Worm (Caenorhabditis elegans) whole organism, L4 larva: ENCODE measurements around the gene kcnl-4.

ENCODE experiments used
- T20F7.1 ChIP-seq: fragments of 200-800 bp; sonication (Bioruptor generic); optimal IDR thresholded peaks from 2 replicates; lab custom pipeline; 2018; ENCODE audit warnings: mild to moderate bottlenecking, missing genetic modification characterization, missing compliant biosample characterization
- Y48G9A.11 ChIP-seq: fragments of 200-800 bp; sonication (Bioruptor generic); IDR thresholded peaks from 2 replicates; pipeline ENCODE4 v1.3.6; 2022; ENCODE audit warnings: missing genetic modification reagents, missing genetic modification characterization, missing compliant biosample characterization
- Y75B8A.6 ChIP-seq: fragments of 200-800 bp; sonication (Bioruptor generic); IDR thresholded peaks from 2 replicates; pipeline ENCODE4 v1.3.6; 2022; ENCODE audit warnings: missing genetic modification reagents, missing genetic modification characterization, missing compliant biosample characterization
- ZK337.2 ChIP-seq: fragments of 200-800 bp; sonication (Bioruptor generic); IDR thresholded peaks from 2 replicates; pipeline ENCODE4 v1.3.6; 2022; ENCODE audit warnings: missing genetic modification reagents, missing genetic modification characterization, missing compliant biosample characterization
- aha-1 ChIP-seq: fragments of 150-350 bp; peaks from one replicate; lab custom pipeline; 2014; ENCODE audit warnings: missing biosample characterization, missing genetic modification characterization
- ceh-32 ChIP-seq: sonication (generic microtip); optimal IDR thresholded peaks from 2 replicates; lab custom pipeline; 2016; ENCODE audit warnings: mild to moderate bottlenecking, missing genetic modification characterization, missing compliant biosample characterization; ENCODE audit not compliant: poor library complexity
- daf-16 ChIP-seq, 3 experiments: sonication (generic microtip); optimal IDR thresholded peaks; 2 replicates each; lab custom pipeline; 2016 to 2017; ENCODE audit warnings: missing genetic modification characterization in 3 of 3, missing genetic modification reagents in 3 of 3, mild to moderate bottlenecking in 2 of 3, missing compliant biosample characterization in 2 of 3, missing biosample characterization in 1 of 3, moderate library complexity in 1 of 3
- dmd-6 ChIP-seq: fragments of 200-800 bp; sonication (Bioruptor generic); IDR thresholded peaks from 2 replicates; pipeline ENCODE4 v1.3.6; 2022; ENCODE audit warnings: missing genetic modification reagents, missing genetic modification characterization, missing compliant biosample characterization
- dmd-8 ChIP-seq: fragments of 200-800 bp; sonication (Bioruptor generic); IDR thresholded peaks from 2 replicates; pipeline ENCODE4 v1.3.6; 2022; ENCODE audit warnings: missing genetic modification characterization, missing compliant biosample characterization
- dmd-9 ChIP-seq: fragments of 200-800 bp; sonication (Bioruptor generic); IDR thresholded peaks from 2 replicates; pipeline ENCODE4 v1.3.6; 2022; ENCODE audit warnings: missing genetic modification reagents, missing genetic modification characterization, missing compliant biosample characterization
- dve-1 ChIP-seq: sonication (generic microtip); optimal IDR thresholded peaks from 2 replicates; lab custom pipeline; 2017; ENCODE audit warnings: antibody characterized with exemption, mild to moderate bottlenecking, missing genetic modification characterization, missing compliant biosample characterization; ENCODE audit not compliant: insufficient read depth
- egl-43 ChIP-seq: fragments of 200-800 bp; sonication (Bioruptor generic); IDR thresholded peaks from 2 replicates; pipeline ENCODE4 v1.3.6; 2022; ENCODE audit warnings: missing genetic modification reagents, missing genetic modification characterization, missing compliant biosample characterization
- hif-1 ChIP-seq, 2 experiments: sonication (generic microtip); optimal IDR thresholded peaks; 2 replicates each; lab custom pipeline; 2016 to 2017; ENCODE audit warnings: missing compliant biosample characterization in 2 of 2, missing genetic modification characterization in 2 of 2, missing genetic modification reagents in 2 of 2, missing genotype in 2 of 2, mild to moderate bottlenecking in 1 of 2
- hlh-11 ChIP-seq: fragments of 200-800 bp; sonication (Bioruptor generic); optimal IDR thresholded peaks from 2 replicates; lab custom pipeline; 2018; ENCODE audit warnings: mild to moderate bottlenecking, missing genetic modification characterization, missing compliant biosample characterization
- hmg-1.1 ChIP-seq: fragments of 200-800 bp; sonication (Bioruptor generic); IDR thresholded peaks from 2 replicates; pipeline ENCODE4 v1.3.6; 2022; ENCODE audit warnings: missing genetic modification reagents, missing genetic modification characterization, missing compliant biosample characterization
- jun-1 ChIP-seq: fragments of 150-350 bp; optimal IDR thresholded peaks from 2 replicates; lab custom pipeline; 2014; ENCODE audit warnings: missing biosample characterization, missing genetic modification reagents, missing genetic modification characterization
- lim-7 ChIP-seq: fragments of 200-800 bp; sonication (Bioruptor generic); IDR thresholded peaks from 2 replicates; pipeline ENCODE4 v1.3.6; 2022; ENCODE audit warnings: missing genetic modification characterization, missing compliant biosample characterization
- lin-1 ChIP-seq: fragments of 200-800 bp; sonication (Bioruptor generic); IDR thresholded peaks from 2 replicates; pipeline ENCODE4 v1.3.6; 2022; ENCODE audit warnings: missing genetic modification reagents, missing genetic modification characterization, missing compliant biosample characterization
- lin-13 ChIP-seq: fragments of 150-350 bp; optimal IDR thresholded peaks from 2 replicates; lab custom pipeline; 2014; ENCODE audit warnings: missing biosample characterization, missing genetic modification reagents, missing genetic modification characterization
- lin-38 ChIP-seq: fragments of 200-800 bp; sonication (Bioruptor generic); IDR thresholded peaks from 2 replicates; pipeline ENCODE4 v1.3.6; 2022; ENCODE audit warnings: missing genetic modification reagents, missing genetic modification characterization, missing compliant biosample characterization
- lin-39 ChIP-seq: fragments of 150-350 bp; optimal IDR thresholded peaks from 2 replicates; lab custom pipeline; 2014; ENCODE audit warnings: missing biosample characterization, missing genetic modification reagents, missing genetic modification characterization
- lir-3 ChIP-seq: sonication (generic microtip); optimal IDR thresholded peaks from 2 replicates; lab custom pipeline; 2016; ENCODE audit warnings: mild to moderate bottlenecking, missing genetic modification characterization, missing compliant biosample characterization
- madf-9 ChIP-seq: fragments of 200-800 bp; sonication (Bioruptor generic); conservative IDR thresholded peaks from 2 replicates; pipeline ENCODE4 v1.3.6; 2022; ENCODE audit warnings: missing genetic modification reagents, missing genetic modification characterization, missing compliant biosample characterization
- mdl-1 ChIP-seq, 2 experiments: fragments of 150-350 bp in 1 of 2; sonication (generic microtip) in 1 of 2; optimal IDR thresholded peaks; 2 replicates each; lab custom pipeline; 2014 to 2017; ENCODE audit warnings: missing biosample characterization in 2 of 2, missing genetic modification characterization in 2 of 2
- mep-1 ChIP-seq: fragments of 150-350 bp; sonication (generic microtip); optimal IDR thresholded peaks from 3 replicates; lab custom pipeline; 2014; ENCODE audit warnings: missing biosample characterization, missing genetic modification characterization
- mes-2 ChIP-seq: sonication (generic microtip); optimal IDR thresholded peaks from 2 replicates; lab custom pipeline; 2016; ENCODE audit warnings: missing genotype, mild to moderate bottlenecking, missing genetic modification characterization, missing compliant biosample characterization; ENCODE audit not compliant: poor library complexity, severe bottlenecking
- mxl-3 ChIP-seq: fragments of 200-800 bp; sonication (Bioruptor generic); optimal IDR thresholded peaks from 2 replicates; lab custom pipeline; 2018; ENCODE audit warnings: mild to moderate bottlenecking, missing genetic modification characterization, missing compliant biosample characterization
- nhr-25 ChIP-seq: sonication (generic microtip); optimal IDR thresholded peaks from 2 replicates; lab custom pipeline; 2017; ENCODE audit warnings: missing genetic modification characterization, mild to moderate bottlenecking, missing compliant biosample characterization, antibody characterized with exemption, moderate library complexity, borderline replicate concordance; ENCODE audit not compliant: insufficient read depth
- nhr-28 ChIP-seq: fragments of 150-350 bp; optimal IDR thresholded peaks from 2 replicates; lab custom pipeline; 2014; ENCODE audit warnings: missing biosample characterization, missing genetic modification characterization
- nhr-6 ChIP-seq: fragments of 150-350 bp; optimal IDR thresholded peaks from 2 replicates; lab custom pipeline; 2014; ENCODE audit warnings: missing biosample characterization, missing genetic modification characterization
- nhr-76 ChIP-seq: fragments of 150-350 bp; optimal IDR thresholded peaks from 2 replicates; lab custom pipeline; 2014; ENCODE audit warnings: missing biosample characterization, missing genetic modification characterization
- nhr-77 ChIP-seq: fragments of 150-350 bp; optimal IDR thresholded peaks from 2 replicates; lab custom pipeline; 2014; ENCODE audit warnings: missing biosample characterization, missing genetic modification characterization
- sdz-12 ChIP-seq: fragments of 200-800 bp; sonication (Bioruptor generic); optimal IDR thresholded peaks from 2 replicates; lab custom pipeline; 2018; ENCODE audit warnings: mild to moderate bottlenecking, missing genetic modification characterization, missing compliant biosample characterization
- set-16 ChIP-seq: fragments of 200-800 bp; sonication (Bioruptor generic); IDR thresholded peaks from 2 replicates; pipeline ENCODE4 v1.3.6; 2022; ENCODE audit warnings: missing genetic modification reagents, missing genetic modification characterization, missing compliant biosample characterization
- skn-1 ChIP-seq: fragments of 150-350 bp; optimal IDR thresholded peaks from 2 replicates; lab custom pipeline; 2014; ENCODE audit warnings: missing biosample characterization, missing genetic modification characterization
- snpc-4 ChIP-seq: fragments of 150-350 bp; optimal IDR thresholded peaks from 2 replicates; lab custom pipeline; 2014; ENCODE audit warnings: missing biosample characterization, missing genetic modification characterization
- tag-97 ChIP-seq: fragments of 200-800 bp; sonication (Bioruptor generic); IDR thresholded peaks from 2 replicates; pipeline ENCODE4 v1.3.6; 2022; ENCODE audit warnings: missing genetic modification characterization, missing compliant biosample characterization
- tra-1 ChIP-seq: fragments of 200-800 bp; sonication (Bioruptor generic); IDR thresholded peaks from 2 replicates; pipeline ENCODE4 v1.3.6; 2022; ENCODE audit warnings: missing genetic modification reagents, missing genetic modification characterization, missing compliant biosample characterization
- unc-130 ChIP-seq: sonication (generic microtip); optimal IDR thresholded peaks from 2 replicates; lab custom pipeline; 2016; ENCODE audit warnings: missing genetic modification reagents, missing genetic modification characterization, missing compliant biosample characterization
- zag-1 ChIP-seq: fragments of 150-350 bp; optimal IDR thresholded peaks from 2 replicates; lab custom pipeline; 2014; ENCODE audit warnings: missing biosample characterization, missing genetic modification characterization
- zfp-3 ChIP-seq: fragments of 200-800 bp; sonication (Bioruptor generic); conservative IDR thresholded peaks from 2 replicates; pipeline ENCODE4 v1.3.6; 2022; ENCODE audit warnings: missing genetic modification reagents, missing genetic modification characterization, missing compliant biosample characterization
- ztf-7 ChIP-seq: fragments of 150-350 bp; optimal IDR thresholded peaks from 2 replicates; lab custom pipeline; 2014; ENCODE audit warnings: missing biosample characterization, missing genetic modification characterization

kcnl-4 gene

DNA sequence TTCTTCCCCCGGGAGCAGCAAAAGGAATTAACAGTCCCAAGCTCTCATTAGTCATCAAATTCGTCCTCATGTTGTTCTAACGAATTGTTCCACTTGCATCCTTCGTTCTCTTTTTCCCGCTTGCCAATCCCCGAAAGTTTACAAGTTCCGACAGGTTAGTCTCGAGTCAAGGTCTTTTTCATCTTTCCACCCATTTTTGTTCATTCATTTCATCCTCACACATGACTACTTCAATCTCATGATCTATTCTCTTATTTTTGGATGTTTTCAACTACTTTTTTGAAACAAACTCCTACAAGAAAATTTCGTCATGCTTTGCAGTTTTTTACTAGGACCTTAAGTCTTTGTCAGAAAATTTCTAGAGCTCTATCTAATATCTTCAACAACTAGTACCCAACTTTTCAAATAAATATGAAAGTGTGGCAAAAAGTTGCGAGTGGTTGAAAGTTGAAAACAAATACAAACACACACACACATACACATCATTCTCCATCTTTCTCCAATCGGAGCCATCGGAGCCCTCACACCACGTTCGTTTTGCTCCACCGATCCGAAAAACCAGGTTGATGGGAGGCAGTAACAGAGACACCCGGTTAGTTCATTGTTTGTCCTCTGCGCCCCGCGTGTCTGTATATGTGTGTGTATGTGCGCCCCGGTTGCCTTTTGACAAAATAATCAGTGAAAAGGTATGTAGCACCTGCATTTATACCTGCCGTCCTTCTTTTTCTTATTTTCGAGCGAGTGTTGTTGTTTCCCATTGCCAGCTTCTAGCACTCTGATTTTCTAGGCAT is 31.6 kb upstream of the kcnl-4 start (continued):
- no peak for TF ChIP-seq dve-1
- no peak for TF ChIP-seq ZK337.2 (GFP tag; lab: Robert Waterston, UW)
- TF ChIP-seq Y75B8A.6 = no peak
- no peak for TF ChIP-seq lin-39 (tag; lab: Kevin White, UChicago)
- TF ChIP-seq jun-1 (tag; lab: Kevin White, UChicago) = no peak
- no peak for TF ChIP-seq Y48G9A.11 (GFP tag; lab: Robert Waterston, UW)
- TF ChIP-seq egl-43 (GFP tag; lab: Robert Waterston, UW) = peak; percentile 30; the same call in 1 of the 2 replicates
- TF ChIP-seq T20F7.1 (GFP tag; lab: Kevin White, UChicago) = no peak
- TF ChIP-seq tag-97 = no peak
- TF ChIP-seq set-16 = no peak
- TF ChIP-seq lin-38 (GFP tag; lab: Robert Waterston, UW) = no peak
- TF ChIP-seq daf-16 (GFP tag; optimal IDR thresholded peaks at IDR 0.05; lab: Kevin White, UChicago) = no peak
- TF ChIP-seq daf-16 (tag; optimal IDR thresholded peaks at IDR 0.05; lab: Kevin White, UChicago) = peak; percentile 32
- no peak for TF ChIP-seq mxl-3 (GFP tag; lab: Kevin White, UChicago)
- TF ChIP-seq nhr-76 (tag; lab: Kevin White, UChicago) = no peak
- TF ChIP-seq, all 104 proteins: peak for 6

DNA sequence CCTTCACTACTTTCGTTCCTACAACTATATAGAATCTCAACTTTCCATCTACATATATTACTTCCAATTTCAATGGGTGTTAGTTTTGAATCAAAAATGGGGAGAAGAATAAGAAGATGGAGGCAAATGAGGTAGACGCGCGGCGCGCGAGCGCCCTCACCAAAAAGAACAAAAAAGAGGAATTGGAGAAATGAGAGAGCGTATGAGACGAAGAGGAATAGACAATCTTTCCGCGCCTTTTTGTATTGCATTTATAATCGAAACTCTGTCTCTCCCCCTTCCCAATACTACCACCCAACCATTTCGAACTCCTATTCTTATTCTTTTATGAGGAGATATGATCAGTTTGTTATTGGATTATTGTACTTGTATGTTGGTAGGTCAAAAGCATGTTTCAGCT is 30.4 kb upstream of the kcnl-4 start:
- TF ChIP-seq nhr-28 (tag; lab: Kevin White, UChicago) = peak; percentile 20
- TF ChIP-seq hif-1 (tag; optimal IDR thresholded peaks at IDR 0.05; lab: Kevin White, UChicago) = no peak
- peak; percentile 24 for TF ChIP-seq mep-1 (tag; lab: Kevin White, UChicago)
- TF ChIP-seq nhr-6 (tag; lab: Kevin White, UChicago) = peak; percentile 33
- peak; percentile 23 for TF ChIP-seq mes-2 (tag; lab: Kevin White, UChicago)
- no peak for TF ChIP-seq aha-1
- TF ChIP-seq zfp-3 (GFP tag; lab: Robert Waterston, UW) = no peak

DNA sequence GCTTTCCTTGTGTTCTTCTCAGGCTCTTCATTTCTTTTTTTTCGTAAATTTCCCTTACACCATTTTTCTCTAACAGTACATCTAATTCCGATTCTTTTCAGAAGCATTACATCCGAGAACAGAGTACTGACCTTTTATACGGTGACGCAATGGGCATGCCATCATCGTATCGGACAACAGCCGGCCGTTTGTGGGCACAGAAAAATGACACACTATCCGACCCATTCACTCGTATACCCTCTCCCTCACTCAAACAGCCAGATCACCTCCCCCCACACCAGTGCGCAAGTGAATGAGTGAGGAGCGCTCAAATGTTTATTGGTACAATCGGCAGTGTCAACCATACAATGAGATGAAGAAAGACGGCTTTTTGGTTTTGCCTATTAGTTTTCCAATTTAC is 29.8 kb upstream of the kcnl-4 start, which contains the start of gene R02D5.24:
Gene R02D5.24, plus strand, starts transcription at position 205 of the 400 bp plus-strand sequence.
- TF ChIP-seq aha-1 = peak; percentile 64
- TF ChIP-seq hmg-1.1 (GFP tag; lab: Robert Waterston, UW) = no peak
- TF ChIP-seq nhr-6 (tag; lab: Kevin White, UChicago) = peak; percentile 63

DNA sequence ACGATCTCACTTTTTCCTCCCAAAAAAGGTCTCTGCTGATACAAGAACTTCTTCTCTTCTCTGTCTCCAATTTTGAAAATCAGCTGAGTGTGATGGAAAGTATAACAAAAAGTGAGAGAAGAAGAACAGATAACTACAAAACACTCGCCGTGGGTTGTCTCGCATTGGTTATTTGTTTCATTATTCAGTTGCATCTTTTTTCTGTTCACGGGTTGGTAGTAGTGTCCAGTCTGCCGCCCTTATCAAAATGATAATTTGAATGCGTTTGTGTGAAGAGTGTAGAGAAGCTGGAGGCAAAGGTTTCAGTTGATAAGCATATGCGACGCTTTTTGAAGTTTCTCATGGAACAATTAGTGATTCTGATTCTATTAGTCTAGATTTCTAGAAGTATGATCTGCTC is 27.8 kb upstream of the kcnl-4 start:
- no peak for TF ChIP-seq hif-1 (tag; optimal IDR thresholded peaks at IDR 0.05; lab: Kevin White, UChicago)
- TF ChIP-seq set-16 = no peak
- TF ChIP-seq T20F7.1 (GFP tag; lab: Kevin White, UChicago) = no peak
- TF ChIP-seq daf-16 (GFP tag; optimal IDR thresholded peaks at IDR 0.05; lab: Kevin White, UChicago) = no peak
- peak; percentile 78 for TF ChIP-seq daf-16 (tag; optimal IDR thresholded peaks at IDR 0.05; lab: Kevin White, UChicago)
- TF ChIP-seq ceh-32 (tag; lab: Kevin White, UChicago) = no peak
- no peak for TF ChIP-seq skn-1 (tag; lab: Kevin White, UChicago)
- TF ChIP-seq nhr-25 (tag; lab: Kevin White, UChicago) = no peak
- no peak for TF ChIP-seq snpc-4 (tag; lab: Kevin White, UChicago)
- peak; percentile 75 for TF ChIP-seq hlh-11 (tag; lab: Kevin White, UChicago)
- no peak for TF ChIP-seq ztf-7 (tag; lab: Kevin White, UChicago)
- no peak for TF ChIP-seq lin-1 (GFP tag; lab: Robert Waterston, UW)
- no peak for TF ChIP-seq unc-130
- no peak for TF ChIP-seq madf-9 (GFP tag; lab: Robert Waterston, UW)
- no peak for TF ChIP-seq dmd-8 (GFP tag; lab: Robert Waterston, UW)
- no peak for TF ChIP-seq lir-3 (tag; lab: Kevin White, UChicago)
- TF ChIP-seq aha-1 = peak; percentile 94
- peak; percentile 50; the same call in 1 of the 2 replicates for TF ChIP-seq dmd-6 (GFP tag; lab: Robert Waterston, UW)
- TF ChIP-seq zag-1 (tag; lab: Kevin White, UChicago) = no peak
- 0 out of 2 replicates have a peak, but pooled peaks have one; percentile 22 for TF ChIP-seq tra-1 (GFP tag; lab: Robert Waterston, UW)
- no peak for TF ChIP-seq lin-13 (GFP tag; lab: Kevin White, UChicago)
- TF ChIP-seq hmg-1.1 (GFP tag; lab: Robert Waterston, UW) = no peak
- TF ChIP-seq nhr-76 (tag; lab: Kevin White, UChicago) = no peak
- no peak for TF ChIP-seq lim-7
- TF ChIP-seq mdl-1 (tag; optimal IDR thresholded peaks at IDR 0.05; lab: Kevin White, UChicago) = peak in 1 of 2 experiments; percentile 38
- TF ChIP-seq dmd-9 (GFP tag; lab: Robert Waterston, UW) = no peak
- TF ChIP-seq sdz-12 (GFP tag; lab: Kevin White, UChicago) = no peak
- TF ChIP-seq nhr-77 (tag; lab: Kevin White, UChicago) = peak; percentile 68
